Worm (Caenorhabditis elegans): ENCODE data around the gene F26D11.2.

- TF ChIP-seq sma-9 (GFP tag; optimal IDR thresholded peaks at IDR 0.05) (peak; percentile 15), sma-9 (tag; optimal IDR thresholded peaks at IDR 0.05) (no peak), ama-1 (optimal IDR thresholded peaks at IDR 0.05) (no peak), R02D3.7 (tag; optimal IDR thresholded peaks at IDR 0.05) (no peak), fos-1 (tag; optimal IDR thresholded peaks at IDR 0.05) (peak; percentile 98), elt-1 (tag; optimal IDR thresholded peaks at IDR 0.05) (no peak), ztf-1 (GFP tag; conservative IDR thresholded peaks at IDR 0.05) (no peak), alr-1 (tag; optimal IDR thresholded peaks at IDR 0.05) (no peak), lin-39 (tag; optimal IDR thresholded peaks at IDR 0.05) (no peak), nhr-12 (tag; optimal IDR thresholded peaks at IDR 0.05) (no peak), skn-1 (tag; optimal IDR thresholded peaks at IDR 0.05) (no peak), unc-39 (tag; optimal IDR thresholded peaks at IDR 0.05) (no peak), sma-3 (GFP tag; optimal IDR thresholded peaks at IDR 0.05) (no peak), nhr-129 (tag; optimal IDR thresholded peaks at IDR 0.05) (peak; percentile 10), C34F6.9 (tag; optimal IDR thresholded peaks at IDR 0.05) (peak; percentile 20)
Measured at ce11 chrV:7977701-7978461, 18.8 kb downstream of the F26D11.2 start, which contains the start of gene let-413.
